Fruit fly (Drosophila melanogaster): ENCODE measurements around the gene CG43056.

Gene CG43056

DNA sequence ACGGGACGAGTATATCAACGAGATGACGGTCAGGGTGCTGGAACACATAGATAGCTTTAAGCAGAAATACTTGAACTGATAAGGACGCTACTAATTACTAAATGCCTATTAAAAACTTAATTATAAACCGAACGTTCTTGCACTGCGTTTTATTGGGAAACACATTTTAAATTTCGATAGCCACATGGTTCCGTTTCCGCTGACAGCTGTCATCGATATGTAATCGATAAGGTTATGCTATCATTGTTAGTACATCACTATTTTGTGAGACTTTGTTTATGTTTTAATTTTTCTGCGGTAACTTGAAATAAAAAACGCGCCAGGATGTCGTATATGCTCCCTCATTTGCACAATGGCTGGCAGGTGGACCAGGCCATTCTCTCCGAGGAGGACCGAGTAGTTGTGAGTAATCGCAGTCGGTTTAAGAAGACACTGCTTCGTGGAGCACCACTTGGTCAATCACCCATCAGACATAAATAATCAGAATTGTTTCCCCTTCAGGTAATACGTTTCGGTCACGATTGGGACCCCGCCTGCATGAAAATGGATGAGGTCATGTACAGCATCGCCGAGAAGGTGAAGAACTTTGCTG lies 34.5 kb upstream of the CG43056 start, which contains the start of gene Dim1:
Gene Dim1 (plus strand): TSS at position 239 of the 592 bp plus-strand sequence.
- TF ChIP-seq CG32532 (GFP tag; IDR thresholded peaks at IDR 0.05) = no peak
- peak; percentile 94 for TF ChIP-seq Med (GFP tag)
- peak; percentile 10 for TF ChIP-seq Nf-YB (GFP tag; optimal IDR thresholded peaks at IDR 0.05)
- peak; percentile 73 for TF ChIP-seq YL-1 (GFP tag; optimal IDR thresholded peaks at IDR 0.05)
- peak; percentile 49 for TF ChIP-seq Camta (GFP tag; optimal IDR thresholded peaks at IDR 0.05)
- no peak for TF ChIP-seq CG18599 (GFP tag; optimal IDR thresholded peaks at IDR 0.05)
- TF ChIP-seq CG9727 (GFP tag; optimal IDR thresholded peaks at IDR 0.05) = peak; percentile 40
- TF ChIP-seq p53 (GFP tag; optimal IDR thresholded peaks at IDR 0.05) = peak; percentile 17
- TF ChIP-seq Bgb (GFP tag; IDR thresholded peaks at IDR 0.05; ENCODE audit: partially characterized antibody) = peak; percentile 74
- TF ChIP-seq dysf (GFP tag; IDR thresholded peaks at IDR 0.05) = peak; percentile 22; the same call in 1 of the 3 replicates
- TF ChIP-seq bbx (GFP tag; IDR thresholded peaks at IDR 0.05; ENCODE audit: partially characterized antibody) = peak; percentile 74
- no peak for TF ChIP-seq CG6854 (GFP tag; optimal IDR thresholded peaks at IDR 0.05)
- TF ChIP-seq ase (GFP tag; IDR thresholded peaks at IDR 0.05) = no peak
- no peak for TF ChIP-seq tap (tag; optimal IDR thresholded peaks at IDR 0.05)
- no peak for TF ChIP-seq hth (optimal IDR thresholded peaks at IDR 0.05)
- TF ChIP-seq ranshi (GFP tag; IDR thresholded peaks at IDR 0.05) = no peak
- TF ChIP-seq CTCF (GFP tag; optimal IDR thresholded peaks at IDR 0.05) = peak; percentile 14
- no peak for TF ChIP-seq ham (GFP tag; IDR thresholded peaks at IDR 0.05)
- no peak for TF ChIP-seq sug (tag; optimal IDR thresholded peaks at IDR 0.05)
- peak; percentile 78 for TF ChIP-seq sna (GFP tag; IDR thresholded peaks at IDR 0.05; ENCODE audit: partially characterized antibody)
- TF ChIP-seq peb (GFP tag; IDR thresholded peaks at IDR 0.05) = no peak
- peak; percentile 86 for TF ChIP-seq CG6791 (GFP tag; IDR thresholded peaks at IDR 0.05; ENCODE audit: partially characterized antibody)
- TF ChIP-seq CG10462 (GFP tag; optimal IDR thresholded peaks at IDR 0.05) = no peak
- TF ChIP-seq Hr39 (optimal IDR thresholded peaks at IDR 0.05) = no peak
- no peak for TF ChIP-seq sc (optimal IDR thresholded peaks at IDR 0.05)
- no peak for TF ChIP-seq sc (GFP tag; optimal IDR thresholded peaks at IDR 0.05)
- TF ChIP-seq hb (GFP tag; IDR thresholded peaks at IDR 0.05; ENCODE audit: partially characterized antibody) = peak; percentile 63; the same call in 1 of the 3 replicates
- no peak for TF ChIP-seq pnt (GFP tag; optimal IDR thresholded peaks at IDR 0.05)
- peak; percentile 72 for TF ChIP-seq CG14860 (GFP tag; IDR thresholded peaks at IDR 0.05; ENCODE audit: partially characterized antibody)
- TF ChIP-seq fu2 (GFP tag; optimal IDR thresholded peaks at IDR 0.05) = no peak
- peak; percentile 20 for TF ChIP-seq Hsf (GFP tag; optimal IDR thresholded peaks at IDR 0.05)
- no peak for TF ChIP-seq CG14965 (GFP tag; optimal IDR thresholded peaks at IDR 0.05; ENCODE audit: borderline replicate concordance)
- no peak for TF ChIP-seq vfl (GFP tag; optimal IDR thresholded peaks at IDR 0.05)
- TF ChIP-seq gro (GFP tag; optimal IDR thresholded peaks at IDR 0.05) = no peak
- TF ChIP-seq Hr51 (GFP tag; optimal IDR thresholded peaks at IDR 0.05) = no peak
- no peak for TF ChIP-seq hkb (optimal IDR thresholded peaks at IDR 0.05)
- TF ChIP-seq hkb (GFP tag; IDR thresholded peaks at IDR 0.05) = peak; percentile 50
- peak; percentile 52 for TF ChIP-seq pzg (GFP tag; optimal IDR thresholded peaks at IDR 0.05)
- TF ChIP-seq stc (GFP tag; IDR thresholded peaks at IDR 0.05) = no peak
- peak; percentile 78 for TF ChIP-seq tna (GFP tag; IDR thresholded peaks at IDR 0.05; ENCODE audit: partially characterized antibody)
- no peak for TF ChIP-seq tx (GFP tag; optimal IDR thresholded peaks at IDR 0.05)
- peak; percentile 6 for TF ChIP-seq CG30403 (GFP tag; optimal IDR thresholded peaks at IDR 0.05)
- TF ChIP-seq schlank (tag; optimal IDR thresholded peaks at IDR 0.05) = peak; percentile 23
- no peak for TF ChIP-seq CG32772 (GFP tag; IDR thresholded peaks at IDR 0.05)
- TF ChIP-seq CG16815 (GFP tag; optimal IDR thresholded peaks at IDR 0.05) = no peak
- TF ChIP-seq CG12104 (GFP tag; optimal IDR thresholded peaks at IDR 0.05) = peak; percentile 19
- TF ChIP-seq inv (GFP tag; IDR thresholded peaks at IDR 0.05; ENCODE audit: partially characterized antibody) = peak; percentile 27; the same call in 1 of the 2 replicates
- TF ChIP-seq CG7745 (tag; optimal IDR thresholded peaks at IDR 0.05) = no peak
- TF ChIP-seq ems (GFP tag; optimal IDR thresholded peaks at IDR 0.05) = peak; percentile 15
- TF ChIP-seq CG15514 (GFP tag; optimal IDR thresholded peaks at IDR 0.05) = peak; percentile 54
- peak; percentile 38 for TF ChIP-seq CG12219 (GFP tag; optimal IDR thresholded peaks at IDR 0.05)

Data from whole organism, embryonic.